Worm (Caenorhabditis elegans) whole organism, L4 larva: ENCODE measurements around the gene paqr-1.

ENCODE experiments used
- F26F4.8 ChIP-seq: fragments of 200-800 bp; sonication (Bioruptor generic); conservative IDR thresholded peaks from 2 replicates; pipeline ENCODE4 v1.3.6; 2022; ENCODE audit warnings: missing genetic modification characterization, missing compliant biosample characterization
- F37D6.2 ChIP-seq: sonication (generic microtip); optimal IDR thresholded peaks from 2 replicates; lab custom pipeline; 2016; ENCODE audit warnings: mild to moderate bottlenecking, missing genetic modification characterization, missing compliant biosample characterization
- F49E8.2 ChIP-seq: sonication (generic microtip); optimal IDR thresholded peaks from 2 replicates; lab custom pipeline; 2016; ENCODE audit warnings: missing compliant biosample characterization, mild to moderate bottlenecking, missing genetic modification characterization, borderline replicate concordance
- T26A8.4 ChIP-seq: fragments of 200-800 bp; sonication (Bioruptor generic); IDR thresholded peaks from 2 replicates; pipeline ENCODE4 v1.3.6; 2022; ENCODE audit warnings: missing genetic modification characterization, missing compliant biosample characterization
- cey-2 ChIP-seq: sonication (generic microtip); optimal IDR thresholded peaks from 3 replicates; lab custom pipeline; 2017; ENCODE audit warnings: missing genetic modification characterization, mild to moderate bottlenecking, missing compliant biosample characterization, antibody characterized with exemption, borderline replicate concordance; ENCODE audit not compliant: insufficient read depth
- ctbp-1 ChIP-seq: fragments of 200-800 bp; sonication (Bioruptor generic); IDR thresholded peaks from 2 replicates; pipeline ENCODE4 v1.3.6; 2022; ENCODE audit warnings: missing genetic modification reagents, missing genetic modification characterization, missing compliant biosample characterization
- daf-16 ChIP-seq, 3 experiments: sonication (generic microtip); optimal IDR thresholded peaks; 2 replicates each; lab custom pipeline; 2016 to 2017; ENCODE audit warnings: missing genetic modification characterization in 3 of 3, missing genetic modification reagents in 3 of 3, mild to moderate bottlenecking in 2 of 3, missing compliant biosample characterization in 2 of 3, missing biosample characterization in 1 of 3, moderate library complexity in 1 of 3
- daf-8 ChIP-seq: fragments of 200-800 bp; sonication (Bioruptor generic); IDR thresholded peaks from 2 replicates; pipeline ENCODE4 v1.3.6; 2022; ENCODE audit warnings: missing genetic modification characterization, missing compliant biosample characterization
- dmd-9 ChIP-seq: fragments of 200-800 bp; sonication (Bioruptor generic); IDR thresholded peaks from 2 replicates; pipeline ENCODE4 v1.3.6; 2022; ENCODE audit warnings: missing genetic modification reagents, missing genetic modification characterization, missing compliant biosample characterization
- dve-1 ChIP-seq: sonication (generic microtip); optimal IDR thresholded peaks from 2 replicates; lab custom pipeline; 2017; ENCODE audit warnings: antibody characterized with exemption, mild to moderate bottlenecking, missing genetic modification characterization, missing compliant biosample characterization; ENCODE audit not compliant: insufficient read depth
- egl-27 ChIP-seq: sonication (generic microtip); optimal IDR thresholded peaks from 3 replicates; lab custom pipeline; 2017; ENCODE audit warnings: missing biosample characterization, missing genetic modification reagents, missing genetic modification characterization
- fos-1 ChIP-seq: fragments of 150-350 bp; optimal IDR thresholded peaks from 2 replicates; lab custom pipeline; 2014; ENCODE audit warnings: missing biosample characterization, missing genetic modification characterization
- hmg-1.1 ChIP-seq: fragments of 200-800 bp; sonication (Bioruptor generic); IDR thresholded peaks from 2 replicates; pipeline ENCODE4 v1.3.6; 2022; ENCODE audit warnings: missing genetic modification reagents, missing genetic modification characterization, missing compliant biosample characterization
- lin-38 ChIP-seq: fragments of 200-800 bp; sonication (Bioruptor generic); IDR thresholded peaks from 2 replicates; pipeline ENCODE4 v1.3.6; 2022; ENCODE audit warnings: missing genetic modification reagents, missing genetic modification characterization, missing compliant biosample characterization
- lin-39 ChIP-seq: fragments of 150-350 bp; optimal IDR thresholded peaks from 2 replicates; lab custom pipeline; 2014; ENCODE audit warnings: missing biosample characterization, missing genetic modification reagents, missing genetic modification characterization
- mxl-2 ChIP-seq: fragments of 200-800 bp; sonication (Bioruptor generic); conservative IDR thresholded peaks from 2 replicates; pipeline ENCODE4 v1.3.6; 2022; ENCODE audit warnings: missing genetic modification reagents, missing genetic modification characterization, missing compliant biosample characterization
- nhr-10 ChIP-seq: fragments of 150-350 bp; optimal IDR thresholded peaks from 2 replicates; lab custom pipeline; 2014; ENCODE audit warnings: missing biosample characterization, missing genetic modification characterization
- nhr-102 ChIP-seq: sonication (generic microtip); optimal IDR thresholded peaks from 2 replicates; lab custom pipeline; 2016; ENCODE audit warnings: mild to moderate bottlenecking, missing genetic modification characterization, moderate library complexity, missing compliant biosample characterization
- nhr-11 ChIP-seq: fragments of 150-350 bp; optimal IDR thresholded peaks from 2 replicates; lab custom pipeline; 2014; ENCODE audit warnings: missing biosample characterization, missing genetic modification characterization
- nhr-28 ChIP-seq: fragments of 150-350 bp; optimal IDR thresholded peaks from 2 replicates; lab custom pipeline; 2014; ENCODE audit warnings: missing biosample characterization, missing genetic modification characterization
- nhr-48 ChIP-seq: sonication (generic microtip); optimal IDR thresholded peaks from 2 replicates; lab custom pipeline; 2016; ENCODE audit warnings: mild to moderate bottlenecking, missing genetic modification characterization, missing compliant biosample characterization
- nhr-6 ChIP-seq: fragments of 150-350 bp; optimal IDR thresholded peaks from 2 replicates; lab custom pipeline; 2014; ENCODE audit warnings: missing biosample characterization, missing genetic modification characterization
- nhr-77 ChIP-seq: fragments of 150-350 bp; optimal IDR thresholded peaks from 2 replicates; lab custom pipeline; 2014; ENCODE audit warnings: missing biosample characterization, missing genetic modification characterization
- pqm-1 ChIP-seq: sonication (generic microtip); optimal IDR thresholded peaks from 2 replicates; lab custom pipeline; 2017; ENCODE audit warnings: missing biosample characterization, missing genetic modification characterization
- snpc-1.2 ChIP-seq: fragments of 200-800 bp; sonication (Bioruptor generic); IDR thresholded peaks from 2 replicates; pipeline ENCODE4 v1.3.6; 2022; ENCODE audit warnings: missing genetic modification reagents, missing genetic modification characterization, missing compliant biosample characterization
- unc-130 ChIP-seq: sonication (generic microtip); optimal IDR thresholded peaks from 2 replicates; lab custom pipeline; 2016; ENCODE audit warnings: missing genetic modification reagents, missing genetic modification characterization, missing compliant biosample characterization
- zag-1 ChIP-seq: fragments of 150-350 bp; optimal IDR thresholded peaks from 2 replicates; lab custom pipeline; 2014; ENCODE audit warnings: missing biosample characterization, missing genetic modification characterization
- zfp-2 ChIP-seq: sonication (generic microtip); optimal IDR thresholded peaks from 2 replicates; lab custom pipeline; 2016; ENCODE audit warnings: mild to moderate bottlenecking, missing genetic modification characterization, missing compliant biosample characterization
- zip-11 ChIP-seq: fragments of 200-800 bp; sonication (Bioruptor generic); IDR thresholded peaks from 2 replicates; pipeline ENCODE4 v1.3.6; 2022; ENCODE audit warnings: missing genetic modification characterization, missing compliant biosample characterization
- zip-2 ChIP-seq: fragments of 150-350 bp; optimal IDR thresholded peaks from 2 replicates; lab custom pipeline; 2014; ENCODE audit warnings: missing biosample characterization, missing genetic modification characterization

Gene paqr-1

ce11 chrIV:6514700-6515099 is 40.5 kb downstream of the paqr-1 start (continued):
- TF ChIP-seq nhr-48 (peak; percentile 35), lin-38 (GFP tag; lab: Robert Waterston, UW) (no peak), nhr-102 (no peak), hmg-1.1 (no peak), nhr-77 (tag; lab: Kevin White, UChicago) (no peak), F37D6.2 (tag; lab: Kevin White, UChicago) (peak; percentile 77), egl-27 (tag; lab: Kevin White, UChicago) (no peak), zip-11 (GFP tag; lab: Robert Waterston, UW) (no peak), zag-1 (tag; lab: Kevin White, UChicago) (no peak), snpc-1.2 (GFP tag; lab: Robert Waterston, UW) (no peak), daf-16 (GFP tag; optimal IDR thresholded peaks at IDR 0.05; lab: Kevin White, UChicago) (no peak), daf-16 (tag; optimal IDR thresholded peaks at IDR 0.05; lab: Kevin White, UChicago) (no peak)

- no peak for TF ChIP-seq dmd-9 (GFP tag; lab: Robert Waterston, UW)
- no peak for TF ChIP-seq fos-1 (tag; lab: Kevin White, UChicago)
- TF ChIP-seq zip-2 (tag; lab: Kevin White, UChicago), result no peak
- no peak for TF ChIP-seq hmg-1.1
- no peak for TF ChIP-seq unc-130 (GFP tag; lab: Kevin White, UChicago)
- TF ChIP-seq zfp-2 (tag; lab: Kevin White, UChicago), result no peak
- no peak for TF ChIP-seq daf-8 (GFP tag; lab: Robert Waterston, UW)
These were observed 43.5 kb downstream of the paqr-1 start for ce11 chrIV:6511767-6512166.

DNA sequence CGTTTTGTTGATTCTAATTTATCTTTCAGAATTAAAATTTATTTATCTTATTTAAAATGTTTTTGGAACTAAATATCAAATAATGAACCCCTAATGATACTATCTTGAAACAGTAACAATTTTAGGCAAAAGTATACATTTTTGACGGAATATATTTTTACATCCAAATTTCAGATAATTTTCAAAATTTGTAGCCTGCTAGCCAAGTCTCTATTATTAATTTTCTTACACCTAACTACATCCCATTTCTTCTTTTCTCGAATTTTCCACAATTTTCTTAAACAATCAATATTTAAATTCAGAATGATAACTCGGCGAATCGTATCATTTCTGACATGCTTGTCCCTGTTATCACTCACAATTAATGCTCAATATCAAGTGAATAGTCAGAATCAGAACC is 48.8 kb downstream of the paqr-1 start, which contains the start of gene pqn-89:
pqn-89 (plus strand) TSS at position 301 of the 400 bp plus-strand sequence.
- TF ChIP-seq F49E8.2 (tag; lab: Kevin White, UChicago), result no peak
- no peak for TF ChIP-seq daf-16 (GFP tag; optimal IDR thresholded peaks at IDR 0.05; lab: Kevin White, UChicago)
- peak; percentile 81 for TF ChIP-seq daf-16 (tag; optimal IDR thresholded peaks at IDR 0.05; lab: Kevin White, UChicago)

- no peak for TF ChIP-seq nhr-6 (tag; lab: Kevin White, UChicago)
- no peak for TF ChIP-seq nhr-10
- TF ChIP-seq T26A8.4 (GFP tag; lab: Robert Waterston, UW), result no peak
- TF ChIP-seq ctbp-1, result no peak
- no peak for TF ChIP-seq cey-2
- TF ChIP-seq pqm-1, result peak; percentile 75
- TF ChIP-seq dve-1 (tag; lab: Kevin White, UChicago), result peak; percentile 74
- no peak for TF ChIP-seq mxl-2 (GFP tag; lab: Robert Waterston, UW)
- no peak for TF ChIP-seq fos-1 (tag; lab: Kevin White, UChicago)
- TF ChIP-seq nhr-11, result no peak
- TF ChIP-seq daf-16 (GFP tag; optimal IDR thresholded peaks at IDR 0.05; lab: Kevin White, UChicago), result no peak
- TF ChIP-seq daf-16 (tag; optimal IDR thresholded peaks at IDR 0.05; lab: Kevin White, UChicago), result peak; percentile 92
- peak; percentile 16 for TF ChIP-seq nhr-28 (tag; lab: Kevin White, UChicago)
- TF ChIP-seq lin-39 (tag; lab: Kevin White, UChicago), result no peak
- no peak for TF ChIP-seq F26F4.8 (GFP tag; lab: Robert Waterston, UW)
These were observed 52.5 kb downstream of the paqr-1 start for ce11 chrIV:6502725-6503124.
